Fruit fly (Drosophila melanogaster) whole organism: ENCODE results near the gene Blos3.

Experiments
- CG8478 ChIP-seq: fragments of >200 bp; optimal IDR thresholded peaks from 2 replicates; lab custom pipeline; 2018; ENCODE audit warnings: inconsistent platforms
- Dll ChIP-seq: fragments of >200 bp; optimal IDR thresholded peaks from 2 replicates; lab custom pipeline; 2017
- EcR ChIP-seq, 2 experiments: fragments of >200 bp; optimal IDR thresholded peaks; 2 replicates each; lab custom pipeline; 2017; ENCODE audit warnings: missing biosample characterization in 2 of 2, missing genetic modification characterization in 2 of 2, missing genetic modification reagents in 2 of 2
- pan ChIP-seq: fragments of >200 bp; optimal IDR thresholded peaks from 2 replicates; lab custom pipeline; 2017
- psq ChIP-seq: fragments of >200 bp; optimal IDR thresholded peaks from 2 replicates; lab custom pipeline; 2017

DNA sequence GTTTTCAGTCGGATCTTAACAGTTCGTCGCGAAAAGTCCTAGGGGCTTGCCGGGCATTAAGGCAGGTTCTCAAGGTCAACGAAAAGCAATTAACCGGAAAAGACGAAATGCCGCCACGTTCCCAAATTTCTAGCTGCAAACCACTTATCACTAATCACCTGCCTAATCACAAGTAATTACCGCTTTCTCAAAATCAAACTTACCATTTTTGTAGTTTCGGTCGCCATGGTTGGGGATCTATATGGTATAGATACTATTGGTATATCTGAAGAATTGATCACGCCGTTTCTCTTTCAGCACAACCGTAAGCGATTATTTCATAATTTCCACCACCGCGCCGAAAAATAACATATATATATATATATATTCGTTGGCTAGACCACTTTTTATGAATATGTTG is 24.2 kb upstream of the Blos3 start:
- TF ChIP-seq CG8478 (no peak), psq (lab: Kevin White, UChicago) (no peak), Dll (lab: Kevin White, UChicago) (no peak), pan (lab: Kevin White, UChicago) (no peak), EcR (GFP tag; optimal IDR thresholded peaks at IDR 0.05; lab: Kevin White, UChicago) (no peak)
